Worm (Caenorhabditis elegans) whole organism, L3 larva: ENCODE measurements around the gene F15A4.2.

Experiments
- elt-3 ChIP-seq, 3 experiments: fragments of 150-350 bp in 1 of 3; sonication (generic microtip) in 2 of 3; optimal IDR thresholded peaks; 2 replicates in 2 of 3; 4 replicates in 1 of 3; lab custom pipeline; 2014 to 2017; ENCODE audit warnings: missing biosample characterization in 3 of 3, missing genetic modification characterization in 3 of 3
- nhr-11 ChIP-seq: fragments of 150-350 bp; optimal IDR thresholded peaks from 2 replicates; lab custom pipeline; 2014; ENCODE audit warnings: missing biosample characterization, missing genetic modification characterization

Gene F15A4.2

ce11 chrII:12511866-12512265 lies 49.5 kb downstream of the F15A4.2 start, which contains the start of gene srh-73:
srh-73 (plus strand) TSS chrII:12512166.
- TF ChIP-seq elt-3 (tag; optimal IDR thresholded peaks at IDR 0.05; lab: Kevin White, UChicago): no peak
- TF ChIP-seq nhr-11 (tag; lab: Kevin White, UChicago): no peak
- TF ChIP-seq, all 47 proteins: peak for 0
